Worm (Caenorhabditis elegans) whole organism, young adult: Measurements from ENCODE around the gene srh-47.

Source experiments
- B0261.1 ChIP-seq: sonication (generic microtip); optimal IDR thresholded peaks from 2 replicates; lab custom pipeline; 2016; ENCODE audit warnings: mild to moderate bottlenecking, missing genetic modification characterization, moderate library complexity, missing compliant biosample characterization
- F22D6.2 ChIP-seq: sonication (generic microtip); optimal IDR thresholded peaks from 2 replicates; lab custom pipeline; 2016; ENCODE audit warnings: mild to moderate bottlenecking, missing genetic modification characterization, missing compliant biosample characterization
- F39B2.1 ChIP-seq: fragments of 200-800 bp; sonication (Bioruptor generic); IDR thresholded peaks from 2 replicates; pipeline ENCODE4 v1.3.6; 2022; ENCODE audit warnings: missing genetic modification reagents, missing genetic modification characterization, missing compliant biosample characterization
- F57C9.4 ChIP-seq: sonication (generic microtip); optimal IDR thresholded peaks from 2 replicates; lab custom pipeline; 2017; ENCODE audit warnings: mild to moderate bottlenecking, missing genetic modification characterization, missing compliant biosample characterization
- T26A5.8 ChIP-seq: sonication (generic microtip); optimal IDR thresholded peaks from 2 replicates; lab custom pipeline; 2016; ENCODE audit warnings: missing genetic modification characterization, missing compliant biosample characterization
- Y53F4B.3 ChIP-seq: fragments of 200-800 bp; sonication (Bioruptor generic); IDR thresholded peaks from 2 replicates; pipeline ENCODE4 v1.3.6; 2022; ENCODE audit warnings: missing genetic modification reagents, missing genetic modification characterization, missing compliant biosample characterization
- Y53G8AR.9 ChIP-seq: fragments of 200-800 bp; sonication (Bioruptor generic); conservative IDR thresholded peaks from 2 replicates; pipeline ENCODE4 v1.3.6; 2022; ENCODE audit warnings: missing genetic modification reagents, missing genetic modification characterization, missing compliant biosample characterization
- Y79H2A.3 ChIP-seq: fragments of 200-800 bp; sonication (Bioruptor generic); conservative IDR thresholded peaks from 2 replicates; pipeline ENCODE4 v1.3.6; 2022; ENCODE audit warnings: missing genetic modification reagents, missing genetic modification characterization, missing compliant biosample characterization
- Y95B8A.8 ChIP-seq: fragments of 200-800 bp; sonication (Bioruptor generic); IDR thresholded peaks from 2 replicates; pipeline ENCODE4 v1.3.6; 2022; ENCODE audit warnings: missing genetic modification reagents, missing genetic modification characterization, missing compliant biosample characterization
- ZK185.1 ChIP-seq: sonication (generic microtip); optimal IDR thresholded peaks from 2 replicates; lab custom pipeline; 2016; ENCODE audit warnings: mild to moderate bottlenecking, missing genetic modification characterization, missing compliant biosample characterization; ENCODE audit not compliant: poor library complexity, severe bottlenecking
- akir-1 ChIP-seq: fragments of 200-800 bp; sonication (Bioruptor generic); optimal IDR thresholded peaks from 2 replicates; lab custom pipeline; 2018; ENCODE audit warnings: mild to moderate bottlenecking, missing genetic modification characterization, moderate library complexity, missing compliant biosample characterization
- aptf-2 ChIP-seq: fragments of 200-800 bp; sonication (Bioruptor generic); conservative IDR thresholded peaks from 2 replicates; pipeline ENCODE4 v1.3.6; 2022; ENCODE audit warnings: missing genetic modification reagents, missing genetic modification characterization, missing compliant biosample characterization
- aptf-3 ChIP-seq: fragments of 200-800 bp; sonication (Bioruptor generic); IDR thresholded peaks from 2 replicates; pipeline ENCODE4 v1.3.6; 2022; ENCODE audit warnings: missing genetic modification characterization, missing compliant biosample characterization
- attf-3 ChIP-seq: fragments of 200-800 bp; sonication (Bioruptor generic); conservative IDR thresholded peaks from 2 replicates; pipeline ENCODE4 v1.3.6; 2022; ENCODE audit warnings: missing genetic modification reagents, missing genetic modification characterization, missing compliant biosample characterization
- attf-6 ChIP-seq: fragments of 200-800 bp; sonication (Bioruptor generic); IDR thresholded peaks from 2 replicates; pipeline ENCODE4 v1.3.6; 2022; ENCODE audit warnings: missing genetic modification reagents, missing genetic modification characterization, missing compliant biosample characterization
- ccch-3 ChIP-seq: fragments of 200-800 bp; sonication (Bioruptor generic); optimal IDR thresholded peaks from 2 replicates; lab custom pipeline; 2018; ENCODE audit warnings: mild to moderate bottlenecking, missing genetic modification characterization, missing compliant biosample characterization
- ceh-58 ChIP-seq: fragments of 200-800 bp; sonication (Bioruptor generic); IDR thresholded peaks from 2 replicates; pipeline ENCODE4 v1.3.6; 2022; ENCODE audit warnings: missing genetic modification characterization, missing compliant biosample characterization
- dox-1 ChIP-seq: fragments of 200-800 bp; sonication (Bioruptor generic); IDR thresholded peaks from 2 replicates; pipeline ENCODE4 v1.3.6; 2022; ENCODE audit warnings: missing genetic modification reagents, missing genetic modification characterization, missing compliant biosample characterization
- hlh-12 ChIP-seq: sonication (generic microtip); optimal IDR thresholded peaks from 2 replicates; lab custom pipeline; 2016; ENCODE audit warnings: missing genetic modification characterization, missing compliant biosample characterization
- hmg-20 ChIP-seq: fragments of 200-800 bp; sonication (Bioruptor generic); IDR thresholded peaks from 2 replicates; pipeline ENCODE4 v1.3.6; 2022; ENCODE audit warnings: missing genetic modification reagents, missing genetic modification characterization, missing compliant biosample characterization
- lag-1 ChIP-seq: fragments of 200-800 bp; sonication (Bioruptor generic); IDR thresholded peaks from 2 replicates; pipeline ENCODE4 v1.3.6; 2022; ENCODE audit warnings: missing genetic modification reagents, missing genetic modification characterization, missing compliant biosample characterization
- let-526 ChIP-seq: fragments of 200-800 bp; sonication (Bioruptor generic); IDR thresholded peaks from 2 replicates; pipeline ENCODE4 v1.3.6; 2022; ENCODE audit warnings: missing genetic modification reagents, missing genetic modification characterization, missing compliant biosample characterization
- let-607 ChIP-seq, 2 experiments: fragments of 200-800 bp in 1 of 2; sonication (Bioruptor generic) in 1 of 2; sonication (generic microtip) in 1 of 2; optimal IDR thresholded peaks; 2 replicates each; lab custom pipeline; 2016 to 2018; ENCODE audit warnings: mild to moderate bottlenecking in 2 of 2, missing compliant biosample characterization in 2 of 2, missing genetic modification characterization in 2 of 2, moderate library complexity in 2 of 2, missing genotype in 1 of 2
- lin-40 ChIP-seq: sonication (generic microtip); optimal IDR thresholded peaks from 2 replicates; lab custom pipeline; 2016; ENCODE audit warnings: missing genetic modification characterization, mild to moderate bottlenecking, missing compliant biosample characterization, missing genotype, missing genetic modification reagents
- lin-54 ChIP-seq: fragments of 200-800 bp; sonication (Bioruptor generic); optimal IDR thresholded peaks from 2 replicates; lab custom pipeline; 2018; ENCODE audit warnings: mild to moderate bottlenecking, missing genetic modification characterization, missing compliant biosample characterization
- lir-1 ChIP-seq: fragments of 200-800 bp; sonication (Bioruptor generic); conservative IDR thresholded peaks from 2 replicates; pipeline ENCODE4 v1.3.6; 2022; ENCODE audit warnings: missing genetic modification reagents, missing genetic modification characterization, missing compliant biosample characterization
- madf-3 ChIP-seq: fragments of 200-800 bp; sonication (Bioruptor generic); IDR thresholded peaks from 2 replicates; pipeline ENCODE4 v1.3.6; 2022; ENCODE audit warnings: missing genetic modification reagents, missing genetic modification characterization, missing compliant biosample characterization
- madf-6 ChIP-seq: fragments of 200-800 bp; sonication (Bioruptor generic); IDR thresholded peaks from 2 replicates; pipeline ENCODE4 v1.3.6; 2022; ENCODE audit warnings: missing genetic modification reagents, missing genetic modification characterization, missing compliant biosample characterization
- madf-8 ChIP-seq: fragments of 200-800 bp; sonication (Bioruptor generic); conservative IDR thresholded peaks from 2 replicates; pipeline ENCODE4 v1.3.6; 2022; ENCODE audit warnings: missing genetic modification reagents, missing genetic modification characterization, missing compliant biosample characterization
- mel-28 ChIP-seq: sonication (generic microtip); optimal IDR thresholded peaks from 2 replicates; lab custom pipeline; 2016; ENCODE audit warnings: borderline replicate concordance, mild to moderate bottlenecking, missing genetic modification characterization, missing compliant biosample characterization
- nhr-179 ChIP-seq: sonication (generic microtip); optimal IDR thresholded peaks from 2 replicates; lab custom pipeline; 2016; ENCODE audit warnings: mild to moderate bottlenecking, missing genetic modification characterization, missing compliant biosample characterization
- nhr-27 ChIP-seq: fragments of 200-800 bp; sonication (Bioruptor generic); optimal IDR thresholded peaks from 2 replicates; lab custom pipeline; 2018; ENCODE audit warnings: mild to moderate bottlenecking, missing genetic modification characterization, moderate library complexity, missing compliant biosample characterization
- nhr-80 ChIP-seq: sonication (generic microtip); optimal IDR thresholded peaks from 2 replicates; lab custom pipeline; 2016; ENCODE audit warnings: missing genetic modification characterization, missing compliant biosample characterization
- pha-4 ChIP-seq: fragments of 150-350 bp; sonication (generic microtip); optimal IDR thresholded peaks from 2 replicates; lab custom pipeline; 2014; ENCODE audit warnings: missing biosample characterization, missing genetic modification reagents, missing genetic modification characterization
- tbx-9 ChIP-seq: sonication (generic microtip); optimal IDR thresholded peaks from 2 replicates; lab custom pipeline; 2016; ENCODE audit warnings: borderline replicate concordance, missing genetic modification characterization, inconsistent platforms, missing compliant biosample characterization
- tlf-1 ChIP-seq: fragments of 200-800 bp; sonication (Bioruptor generic); optimal IDR thresholded peaks from 2 replicates; lab custom pipeline; 2018; ENCODE audit warnings: mild to moderate bottlenecking, missing genetic modification characterization, missing compliant biosample characterization
- xnd-1 ChIP-seq: sonication (generic microtip); optimal IDR thresholded peaks from 2 replicates; lab custom pipeline; 2016; ENCODE audit warnings: missing genotype, missing genetic modification reagents, missing genetic modification characterization, missing compliant biosample characterization
- ztf-6 ChIP-seq: fragments of 200-800 bp; sonication (Bioruptor generic); IDR thresholded peaks from 2 replicates; pipeline ENCODE4 v1.3.6; 2022; ENCODE audit warnings: missing genetic modification reagents, missing genetic modification characterization, missing compliant biosample characterization

Gene srh-47

ce11 chrV:11260622-11261021 is 39.8 kb downstream of the srh-47 start, which contains the start of gene F07B10.7:
Gene F07B10.7 (minus strand): TSS chrV:11260722.
- TF ChIP-seq ZK185.1 (tag; lab: Kevin White, UChicago), result no peak
- TF ChIP-seq dox-1 (GFP tag; lab: Robert Waterston, UW), result no peak
- TF ChIP-seq F39B2.1, result no peak
- TF ChIP-seq Y53F4B.3 (GFP tag; lab: Robert Waterston, UW), result no peak
- no peak for TF ChIP-seq nhr-179 (tag; lab: Kevin White, UChicago)
- TF ChIP-seq F57C9.4, result no peak
- TF ChIP-seq aptf-2 (GFP tag; lab: Robert Waterston, UW), result no peak
- TF ChIP-seq lag-1 (GFP tag; lab: Robert Waterston, UW), result no peak
- TF ChIP-seq attf-3 (GFP tag; lab: Robert Waterston, UW), result no peak
- no peak for TF ChIP-seq T26A5.8 (tag; lab: Kevin White, UChicago)
- no peak for TF ChIP-seq nhr-80 (tag; lab: Kevin White, UChicago)
- TF ChIP-seq mel-28 (tag; lab: Kevin White, UChicago), result no peak
- TF ChIP-seq nhr-27 (tag; lab: Kevin White, UChicago), result no peak
- no peak for TF ChIP-seq B0261.1 (tag; lab: Kevin White, UChicago)

- no peak for TF ChIP-seq aptf-3 (GFP tag; lab: Robert Waterston, UW)
- TF ChIP-seq tlf-1 (GFP tag; lab: Kevin White, UChicago), result no peak
- TF ChIP-seq Y79H2A.3 (GFP tag; lab: Robert Waterston, UW), result no peak
- TF ChIP-seq let-607 (tag; optimal IDR thresholded peaks at IDR 0.05; lab: Kevin White, UChicago), result no peak
- no peak for TF ChIP-seq xnd-1 (tag; lab: Kevin White, UChicago)
These were observed 41.5 kb downstream of the srh-47 start, which contains the start of gene lgc-36 for ce11 chrV:11258896-11259295. Gene lgc-36 (minus strand): TSS chrV:11258996.

- TF ChIP-seq F22D6.2 (tag; lab: Kevin White, UChicago) (no peak), madf-8 (GFP tag; lab: Robert Waterston, UW) (no peak), akir-1 (GFP tag; lab: Kevin White, UChicago) (no peak), mel-28 (tag; lab: Kevin White, UChicago) (no peak), lir-1 (no peak), ccch-3 (GFP tag; lab: Kevin White, UChicago) (no peak), pha-4 (tag; lab: Kevin White, UChicago) (no peak)
These were observed 45.5 kb downstream of the srh-47 start, which contains the start of gene srsx-31 for ce11 chrV:11254980-11255379. Gene srsx-31 (minus strand): TSS chrV:11255080.

- TF ChIP-seq lin-54 (GFP tag; lab: Kevin White, UChicago), result no peak
- TF ChIP-seq ztf-6 (GFP tag; lab: Robert Waterston, UW), result no peak
- no peak for TF ChIP-seq pha-4 (tag; lab: Kevin White, UChicago)
- TF ChIP-seq tbx-9 (tag; lab: Kevin White, UChicago), result no peak
- TF ChIP-seq Y53G8AR.9 (GFP tag; lab: Robert Waterston, UW), result no peak
- TF ChIP-seq ceh-58 (GFP tag; lab: Robert Waterston, UW), result no peak
- TF ChIP-seq madf-3 (GFP tag; lab: Robert Waterston, UW), result no peak
- TF ChIP-seq hmg-20, result no peak
- no peak for TF ChIP-seq let-526 (GFP tag; lab: Robert Waterston, UW)
- TF ChIP-seq attf-6 (GFP tag; lab: Robert Waterston, UW), result no peak
- no peak for TF ChIP-seq Y95B8A.8 (GFP tag; lab: Robert Waterston, UW)
- no peak for TF ChIP-seq hlh-12
- no peak for TF ChIP-seq lin-40 (tag; lab: Kevin White, UChicago)
- TF ChIP-seq madf-6 (GFP tag; lab: Robert Waterston, UW), result no peak
These were observed 48.0 kb downstream of the srh-47 start, which contains the start of gene srsx-33 for ce11 chrV:11252429-11252828. Gene srsx-33 (minus strand): TSS chrV:11252529.
